Worm (Caenorhabditis elegans): ENCODE measurements around the gene C01C4.3.
A peak's percentile ranks its signal among the peaks of the same experiment; 100 is the strongest.

The C01C4.3 gene

DNA sequence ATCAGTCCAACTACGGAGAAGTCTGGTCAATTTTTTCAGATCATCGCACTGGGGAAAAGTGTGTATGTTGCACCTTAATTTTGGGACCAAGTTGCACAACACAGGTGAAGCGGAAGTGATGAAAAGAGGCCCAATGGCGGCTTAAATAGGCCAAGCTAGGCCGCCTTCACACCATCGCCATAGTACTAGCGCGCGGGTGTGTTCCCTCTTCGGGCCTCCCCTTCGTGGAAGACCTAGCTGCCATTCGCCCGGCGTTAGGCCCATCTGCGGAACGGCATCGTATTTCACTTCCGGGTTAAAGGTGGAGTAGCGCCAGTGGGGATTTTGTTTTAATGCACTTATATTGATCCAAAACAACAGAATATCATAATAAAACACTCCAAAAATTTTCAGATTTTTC lies 63.1 kb downstream of the C01C4.3 start:
- 0 out of 2 replicates have a peak, but pooled peaks have one; percentile 16 for TF ChIP-seq mxl-2 (GFP tag; conservative IDR thresholded peaks at IDR 0.05)
- TF ChIP-seq D1046.2 (GFP tag; IDR thresholded peaks at IDR 0.05): 0 out of 2 replicates have a peak, but pooled peaks have one; percentile 34
- TF ChIP-seq ceh-82 (tag; optimal IDR thresholded peaks at IDR 0.05): no peak

ce11 chrX:3762410-3762809 lies 65.7 kb downstream of the C01C4.3 start, which contains the start of gene T14G12.11:
TSS of gene T14G12.11 (minus strand) at chrX:3762547.
- TF ChIP-seq F44E2.7 (GFP tag; IDR thresholded peaks at IDR 0.05): no peak
- peak; percentile 91 for TF ChIP-seq aha-1 (tag)
